Worm (Caenorhabditis elegans) whole organism, late embryonic: ENCODE results near the gene sna-3.

Experiments
- C08G9.2 ChIP-seq: sonication (generic microtip); optimal IDR thresholded peaks from 2 replicates; lab custom pipeline; 2016; ENCODE audit warnings: mild to moderate bottlenecking, missing genetic modification characterization, moderate library complexity, missing compliant biosample characterization
- K09A11.1 ChIP-seq: sonication (generic microtip); optimal IDR thresholded peaks from 2 replicates; lab custom pipeline; 2017; ENCODE audit warnings: antibody characterized with exemption, mild to moderate bottlenecking, missing genetic modification characterization, missing compliant biosample characterization; ENCODE audit not compliant: insufficient read depth
- ahr-1 ChIP-seq: sonication (generic microtip); optimal IDR thresholded peaks from 2 replicates; lab custom pipeline; 2016; ENCODE audit warnings: missing genetic modification characterization, missing compliant biosample characterization
- ama-1 ChIP-seq: fragments of 150-350 bp; optimal IDR thresholded peaks from 2 replicates; lab custom pipeline; 2014
- ceh-14 ChIP-seq: sonication (generic microtip); optimal IDR thresholded peaks from 2 replicates; lab custom pipeline; 2016; ENCODE audit warnings: missing genotype, missing genetic modification characterization, missing compliant biosample characterization
- ceh-18 ChIP-seq: sonication (generic microtip); optimal IDR thresholded peaks from 2 replicates; lab custom pipeline; 2016; ENCODE audit warnings: missing genetic modification characterization, missing compliant biosample characterization
- ceh-19 ChIP-seq: fragments of 200-800 bp; sonication (Bioruptor generic); optimal IDR thresholded peaks from 2 replicates; lab custom pipeline; 2018; ENCODE audit warnings: mild to moderate bottlenecking, missing genetic modification characterization, missing compliant biosample characterization
- ceh-22 ChIP-seq: sonication (generic microtip); optimal IDR thresholded peaks from 2 replicates; lab custom pipeline; 2017; ENCODE audit warnings: missing biosample characterization, missing genetic modification characterization
- ceh-24 ChIP-seq: sonication (generic microtip); optimal IDR thresholded peaks from 2 replicates; lab custom pipeline; 2016; ENCODE audit warnings: mild to moderate bottlenecking, missing genetic modification characterization, missing compliant biosample characterization
- ceh-30 ChIP-seq: fragments of 150-350 bp; optimal IDR thresholded peaks from 2 replicates; lab custom pipeline; 2014; ENCODE audit warnings: missing biosample characterization, missing genetic modification characterization
- ceh-31 ChIP-seq: sonication (generic microtip); optimal IDR thresholded peaks from 2 replicates; lab custom pipeline; 2016; ENCODE audit warnings: missing genetic modification characterization, missing compliant biosample characterization
- ceh-34 ChIP-seq: sonication (generic microtip); optimal IDR thresholded peaks from 2 replicates; lab custom pipeline; 2016; ENCODE audit warnings: mild to moderate bottlenecking, missing genetic modification characterization, missing compliant biosample characterization
- ceh-45 ChIP-seq: fragments of 200-800 bp; sonication (Bioruptor generic); IDR thresholded peaks from 2 replicates; pipeline ENCODE4 v1.3.6; 2022; ENCODE audit warnings: missing genetic modification reagents, missing genetic modification characterization, missing compliant biosample characterization
- ceh-48 ChIP-seq: sonication (generic microtip); optimal IDR thresholded peaks from 2 replicates; lab custom pipeline; 2016; ENCODE audit warnings: missing genetic modification characterization, inconsistent platforms, missing compliant biosample characterization
- ceh-6 ChIP-seq: fragments of 200-800 bp; sonication (Bioruptor generic); optimal IDR thresholded peaks from 2 replicates; lab custom pipeline; 2018; ENCODE audit warnings: mild to moderate bottlenecking, missing genetic modification characterization, missing compliant biosample characterization
- che-1 ChIP-seq: sonication (generic microtip); optimal IDR thresholded peaks from 2 replicates; lab custom pipeline; 2016; ENCODE audit warnings: mild to moderate bottlenecking, missing genetic modification characterization, missing compliant biosample characterization
- dmd-4 ChIP-seq: sonication (generic microtip); optimal IDR thresholded peaks from 2 replicates; lab custom pipeline; 2016; ENCODE audit warnings: borderline replicate concordance, missing genetic modification characterization, missing compliant biosample characterization
- dve-1 ChIP-seq: sonication (generic microtip); optimal IDR thresholded peaks from 2 replicates; lab custom pipeline; 2017; ENCODE audit warnings: antibody characterized with exemption, mild to moderate bottlenecking, missing genetic modification characterization, missing compliant biosample characterization
- ets-4 ChIP-seq: sonication (generic microtip); optimal IDR thresholded peaks from 2 replicates; lab custom pipeline; 2016; ENCODE audit warnings: missing genetic modification characterization, missing compliant biosample characterization
- gmeb-2 ChIP-seq: sonication (generic microtip); optimal IDR thresholded peaks from 2 replicates; lab custom pipeline; 2016; ENCODE audit warnings: missing genetic modification characterization, inconsistent platforms, missing compliant biosample characterization
- hlh-13 ChIP-seq: fragments of 200-800 bp; sonication (Bioruptor generic); optimal IDR thresholded peaks from 2 replicates; lab custom pipeline; 2018; ENCODE audit warnings: mild to moderate bottlenecking, missing genetic modification characterization, missing compliant biosample characterization
- hlh-30 ChIP-seq: sonication (generic microtip); optimal IDR thresholded peaks from 2 replicates; lab custom pipeline; 2017; ENCODE audit warnings: antibody characterized with exemption, missing genetic modification characterization, missing compliant biosample characterization; ENCODE audit not compliant: insufficient read depth
- hlh-8 ChIP-seq: sonication (generic microtip); optimal IDR thresholded peaks from 2 replicates; lab custom pipeline; 2016; ENCODE audit warnings: missing genotype, missing genetic modification characterization, missing compliant biosample characterization
- lim-6 ChIP-seq: sonication (generic microtip); optimal IDR thresholded peaks from 2 replicates; lab custom pipeline; 2016; ENCODE audit warnings: missing genetic modification characterization, missing compliant biosample characterization
- nhr-11 ChIP-seq: fragments of 150-350 bp; optimal IDR thresholded peaks from 2 replicates; lab custom pipeline; 2014; ENCODE audit warnings: missing biosample characterization, missing genetic modification characterization
- nhr-232 ChIP-seq: sonication (generic microtip); optimal IDR thresholded peaks from 2 replicates; lab custom pipeline; 2016; ENCODE audit warnings: missing genetic modification characterization, missing compliant biosample characterization
- odd-2 ChIP-seq: sonication (generic microtip); optimal IDR thresholded peaks from 2 replicates; lab custom pipeline; 2017; ENCODE audit warnings: antibody characterized with exemption, mild to moderate bottlenecking, missing genetic modification characterization, missing compliant biosample characterization
- pax-1 ChIP-seq: fragments of 150-350 bp; optimal IDR thresholded peaks from 2 replicates; lab custom pipeline; 2014; ENCODE audit warnings: missing biosample characterization, missing genetic modification characterization
- pha-2 ChIP-seq: sonication (generic microtip); optimal IDR thresholded peaks from 2 replicates; lab custom pipeline; 2017; ENCODE audit warnings: mild to moderate bottlenecking, missing genetic modification characterization, missing compliant biosample characterization
- pha-4 ChIP-seq: fragments of 150-350 bp; optimal IDR thresholded peaks from 2 replicates; lab custom pipeline; 2018; ENCODE audit warnings: missing biosample characterization, missing genetic modification reagents, missing genetic modification characterization
- pqm-1 ChIP-seq: sonication (generic microtip); optimal IDR thresholded peaks from 2 replicates; lab custom pipeline; 2016; ENCODE audit warnings: missing genetic modification characterization, missing compliant biosample characterization
- ref-2 ChIP-seq: sonication (generic microtip); optimal IDR thresholded peaks from 2 replicates; lab custom pipeline; 2016; ENCODE audit warnings: missing genetic modification characterization, missing compliant biosample characterization
- sdc-2 ChIP-seq: sonication (generic microtip); optimal IDR thresholded peaks from 2 replicates; lab custom pipeline; 2016; ENCODE audit warnings: missing genotype, missing genetic modification characterization, missing compliant biosample characterization
- sox-2 ChIP-seq: fragments of 200-800 bp; sonication (Bioruptor generic); IDR thresholded peaks from 2 replicates; pipeline ENCODE4 v1.3.6; 2022; ENCODE audit warnings: missing genetic modification reagents, missing genetic modification characterization, missing compliant biosample characterization
- sox-4 ChIP-seq: sonication (generic microtip); optimal IDR thresholded peaks from 2 replicates; lab custom pipeline; 2017; ENCODE audit warnings: mild to moderate bottlenecking, missing genetic modification characterization, inconsistent platforms, missing compliant biosample characterization
- ttx-3 ChIP-seq: sonication (generic microtip); optimal IDR thresholded peaks from 2 replicates; lab custom pipeline; 2016; ENCODE audit warnings: missing genetic modification reagents, missing genetic modification characterization, missing compliant biosample characterization
- unc-86 ChIP-seq: sonication (generic microtip); optimal IDR thresholded peaks from 2 replicates; lab custom pipeline; 2016; ENCODE audit warnings: missing genetic modification characterization, missing compliant biosample characterization
- zip-5 ChIP-seq: sonication (generic microtip); optimal IDR thresholded peaks from 2 replicates; lab custom pipeline; 2016; ENCODE audit warnings: missing genetic modification characterization, missing compliant biosample characterization

sna-3 gene

ce11 chrIII:6215476-6215875 is 9.5 kb upstream of the sna-3 start, which contains the start of gene C23G10.11:
Gene C23G10.11 (minus strand): TSS chrIII:6215576.
- TF ChIP-seq ceh-14 (tag; lab: Kevin White, UChicago) (no peak), sox-4 (tag; lab: Kevin White, UChicago) (no peak), nhr-11 (tag; lab: Kevin White, UChicago) (no peak), sox-2 (GFP tag; lab: Robert Waterston, UW) (no peak), ceh-22 (tag; lab: Kevin White, UChicago) (no peak), ets-4 (tag; lab: Kevin White, UChicago) (no peak), unc-86 (tag; lab: Kevin White, UChicago) (no peak), C08G9.2 (tag; lab: Kevin White, UChicago) (no peak), ceh-24 (tag; lab: Kevin White, UChicago) (no peak), pha-4 (tag; lab: Kevin White, UChicago) (no peak), ceh-18 (tag; lab: Kevin White, UChicago) (no peak)

- TF ChIP-seq ceh-14 (tag; lab: Kevin White, UChicago) (no peak), dmd-4 (tag; lab: Kevin White, UChicago) (no peak), hlh-13 (GFP tag; lab: Kevin White, UChicago) (no peak), gmeb-2 (no peak), ets-4 (tag; lab: Kevin White, UChicago) (no peak), lim-6 (tag; lab: Kevin White, UChicago) (no peak), ceh-18 (tag; lab: Kevin White, UChicago) (no peak), ref-2 (tag; lab: Kevin White, UChicago) (no peak), pqm-1 (tag; lab: Kevin White, UChicago) (no peak), sdc-2 (tag; lab: Kevin White, UChicago) (no peak), zip-5 (tag; lab: Kevin White, UChicago) (no peak), K09A11.1 (tag; lab: Kevin White, UChicago) (no peak), pha-2 (tag; lab: Kevin White, UChicago) (no peak), sox-2 (GFP tag; lab: Robert Waterston, UW) (no peak), sox-4 (tag; lab: Kevin White, UChicago) (no peak), ahr-1 (tag; lab: Kevin White, UChicago) (no peak), ceh-48 (tag; lab: Kevin White, UChicago) (no peak), ceh-31 (tag; lab: Kevin White, UChicago) (no peak)
These were observed 7.9 kb upstream of the sna-3 start, which contains the start of gene C23G10.10 for ce11 chrIII:6213915-6214314. Gene C23G10.10 (minus strand): TSS chrIII:6214015.

DNA sequence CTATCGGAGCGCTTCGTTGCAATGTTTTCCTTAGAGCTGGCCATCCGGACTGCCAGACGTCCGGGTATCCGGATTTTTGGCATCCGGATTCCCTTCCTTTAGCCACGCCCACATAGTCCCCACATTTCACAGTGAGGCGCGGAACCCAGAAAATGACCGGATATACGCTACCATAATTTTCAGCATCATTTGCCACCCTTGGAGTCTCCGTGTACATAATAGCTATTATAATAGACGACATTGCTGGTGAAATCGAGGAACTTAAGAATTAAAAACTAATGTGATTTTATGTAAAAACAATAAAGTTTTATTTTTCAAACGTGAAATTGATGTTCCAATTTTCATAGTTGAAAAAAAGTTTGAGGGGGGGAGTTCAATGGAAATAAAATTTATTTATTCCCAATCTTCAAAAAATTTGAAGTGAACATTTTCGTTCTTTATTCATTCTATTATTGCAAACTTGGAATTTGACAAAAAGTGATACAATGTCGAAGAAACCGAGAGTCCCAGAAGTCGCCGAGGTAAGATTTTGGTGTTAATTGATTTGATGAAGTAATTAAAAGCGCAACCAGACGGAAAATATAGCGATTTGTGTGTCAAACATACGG is 4.3 kb upstream of the sna-3 start:
- TF ChIP-seq dve-1: no peak
- TF ChIP-seq ceh-19 (GFP tag; lab: Kevin White, UChicago): no peak
- TF ChIP-seq ceh-24 (tag; lab: Kevin White, UChicago): no peak
- no peak for TF ChIP-seq nhr-232 (tag; lab: Kevin White, UChicago)
- no peak for TF ChIP-seq ceh-45
- TF ChIP-seq lim-6 (tag; lab: Kevin White, UChicago): no peak
- no peak for TF ChIP-seq dmd-4 (tag; lab: Kevin White, UChicago)
- no peak for TF ChIP-seq ceh-18 (tag; lab: Kevin White, UChicago)
- TF ChIP-seq pax-1: no peak
- TF ChIP-seq ceh-22 (tag; lab: Kevin White, UChicago): no peak
- no peak for TF ChIP-seq ceh-30 (tag; lab: Kevin White, UChicago)
- TF ChIP-seq hlh-30 (tag; lab: Kevin White, UChicago): no peak
- no peak for TF ChIP-seq che-1
- no peak for TF ChIP-seq C08G9.2 (tag; lab: Kevin White, UChicago)
- no peak for TF ChIP-seq ama-1 (lab: Kevin White, UChicago)
- no peak for TF ChIP-seq ceh-6 (GFP tag; lab: Kevin White, UChicago)
- no peak for TF ChIP-seq hlh-8 (tag; lab: Kevin White, UChicago)
- TF ChIP-seq ttx-3: no peak
- TF ChIP-seq ceh-34 (tag; lab: Kevin White, UChicago): no peak
- no peak for TF ChIP-seq odd-2
